Fruit fly (Drosophila melanogaster) whole organism, pupa: Measurements from ENCODE around the gene Tmx3.

ENCODE experiments used
- CG15710 ChIP-seq: fragments of 200-800 bp; sonication (Bioruptor generic); optimal IDR thresholded peaks from 2 replicates; lab custom pipeline; 2018; ENCODE audit warnings: missing biosample characterization, mild to moderate bottlenecking, missing genetic modification characterization, moderate library complexity
- CG4496 ChIP-seq: fragments of 200-800 bp; sonication (Bioruptor generic); IDR thresholded peaks from 3 replicates; pipeline ENCODE4 v1.3.6; 2022; ENCODE audit warnings: missing biosample characterization, missing genetic modification characterization

dm6 chr3L:16203236-16203635 lies 25.7 kb upstream of the Tmx3 start:
- TF ChIP-seq CG4496 (GFP tag; lab: Robert Waterston, UW) (peak; percentile 74), CG15710 (tag; lab: Kevin White, UChicago) (peak; percentile 76)
